Worm (Caenorhabditis elegans) whole organism, young adult: Measurements from ENCODE around the gene sft-4.

ENCODE experiments used
- F49E8.2 ChIP-seq: sonication (generic microtip); optimal IDR thresholded peaks from 3 replicates; lab custom pipeline; 2017; ENCODE audit warnings: missing genetic modification characterization, mild to moderate bottlenecking, missing compliant biosample characterization, antibody characterized with exemption, moderate library complexity; ENCODE audit not compliant: insufficient read depth
- akir-1 ChIP-seq: fragments of 200-800 bp; sonication (Bioruptor generic); optimal IDR thresholded peaks from 2 replicates; lab custom pipeline; 2018; ENCODE audit warnings: mild to moderate bottlenecking, missing genetic modification characterization, moderate library complexity, missing compliant biosample characterization
- ama-1 ChIP-seq, 3 experiments: fragments of 150-350 bp in 1 of 3; sonication (generic microtip) in 2 of 3; optimal IDR thresholded peaks; 2 replicates each; lab custom pipeline; 2014 to 2018; ENCODE audit warnings: missing biosample characterization in 2 of 3, missing genetic modification characterization in 2 of 3, missing genetic modification reagents in 2 of 3
- ceh-79 ChIP-seq: sonication (generic microtip); optimal IDR thresholded peaks from 2 replicates; lab custom pipeline; 2017; ENCODE audit warnings: mild to moderate bottlenecking, missing genetic modification characterization, missing compliant biosample characterization
- die-1 ChIP-seq: sonication (generic microtip); optimal IDR thresholded peaks from 2 replicates; lab custom pipeline; 2016; ENCODE audit warnings: missing genotype, mild to moderate bottlenecking, missing genetic modification characterization, missing compliant biosample characterization
- gei-17 ChIP-seq: fragments of 200-800 bp; sonication (Bioruptor generic); optimal IDR thresholded peaks from 2 replicates; lab custom pipeline; 2018; ENCODE audit warnings: mild to moderate bottlenecking, missing genetic modification characterization, missing compliant biosample characterization
- him-1 ChIP-seq: sonication (generic microtip); optimal IDR thresholded peaks from 2 replicates; lab custom pipeline; 2016; ENCODE audit warnings: missing genotype, missing genetic modification reagents, missing genetic modification characterization, missing compliant biosample characterization
- mel-28 ChIP-seq: sonication (generic microtip); optimal IDR thresholded peaks from 2 replicates; lab custom pipeline; 2016; ENCODE audit warnings: borderline replicate concordance, mild to moderate bottlenecking, missing genetic modification characterization, missing compliant biosample characterization
- nfya-1 ChIP-seq: sonication (generic microtip); optimal IDR thresholded peaks from 2 replicates; lab custom pipeline; 2017; ENCODE audit warnings: antibody characterized with exemption, missing compliant biosample characterization, missing genetic modification characterization, borderline replicate concordance; ENCODE audit not compliant: insufficient read depth
- snpc-4 ChIP-seq, 5 experiments: fragments of 150-350 bp in 1 of 5; sonication (generic microtip) in 4 of 5; optimal IDR thresholded peaks; 2 replicates each; lab custom pipeline; 2014 to 2018; ENCODE audit warnings: missing genetic modification characterization in 5 of 5, missing biosample characterization in 3 of 5, antibody characterized with exemption in 2 of 5, mild to moderate bottlenecking in 2 of 5, missing compliant biosample characterization in 2 of 5, missing genotype in 2 of 5, moderate library complexity in 2 of 5, missing genetic modification reagents in 1 of 5
- tlf-1 ChIP-seq: fragments of 200-800 bp; sonication (Bioruptor generic); optimal IDR thresholded peaks from 2 replicates; lab custom pipeline; 2018; ENCODE audit warnings: mild to moderate bottlenecking, missing genetic modification characterization, missing compliant biosample characterization

ce11 chrX:5763292-5763691 is 17.2 kb downstream of the sft-4 start, which contains the start of gene tag-294:
- TF ChIP-seq F49E8.2 (no peak), ceh-79 (tag; lab: Kevin White, UChicago) (no peak), mel-28 (tag; lab: Kevin White, UChicago) (no peak), tlf-1 (no peak), him-1 (tag; lab: Kevin White, UChicago) (no peak), akir-1 (GFP tag; lab: Kevin White, UChicago) (no peak), ama-1 (optimal IDR thresholded peaks at IDR 0.05; lab: Kevin White, UChicago) (no peak), ama-1 (GFP tag; optimal IDR thresholded peaks at IDR 0.05; lab: Kevin White, UChicago) (no peak), gei-17 (GFP tag; lab: Kevin White, UChicago) (no peak), die-1 (tag; lab: Kevin White, UChicago) (no peak), nfya-1 (no peak), snpc-4 (GFP tag; optimal IDR thresholded peaks at IDR 0.05; lab: Kevin White, UChicago) (no peak), snpc-4 (tag; optimal IDR thresholded peaks at IDR 0.05; lab: Kevin White, UChicago) (no peak)
